Fruit fly (Drosophila melanogaster) ovary, adult (tissue): ENCODE data around the gene CG6310.
A peak's percentile ranks its signal among the peaks of the same experiment; 100 is the strongest.

Source experiments
- CG17801 ChIP-seq: fragments of 200-800 bp; optimal IDR thresholded peaks from 2 replicates; lab custom pipeline; 2019; ENCODE audit warnings: missing biosample characterization, mild to moderate bottlenecking, missing genetic modification characterization, moderate library complexity; ENCODE audit not compliant: partially characterized antibody

CG6310 gene

dm6 chr3L:11052760-11053259 is 16.9 kb downstream of the CG6310 start:
- no peak for TF ChIP-seq CG17801 (GFP tag; lab: Kevin White, UChicago)

dm6 chr3L:11051271-11051670 is 18.4 kb downstream of the CG6310 start, which contains the start of gene CG43693:
TSS of gene CG43693 (minus strand) at chr3L:11051371.
- no peak for TF ChIP-seq CG17801 (GFP tag; lab: Kevin White, UChicago)

DNA sequence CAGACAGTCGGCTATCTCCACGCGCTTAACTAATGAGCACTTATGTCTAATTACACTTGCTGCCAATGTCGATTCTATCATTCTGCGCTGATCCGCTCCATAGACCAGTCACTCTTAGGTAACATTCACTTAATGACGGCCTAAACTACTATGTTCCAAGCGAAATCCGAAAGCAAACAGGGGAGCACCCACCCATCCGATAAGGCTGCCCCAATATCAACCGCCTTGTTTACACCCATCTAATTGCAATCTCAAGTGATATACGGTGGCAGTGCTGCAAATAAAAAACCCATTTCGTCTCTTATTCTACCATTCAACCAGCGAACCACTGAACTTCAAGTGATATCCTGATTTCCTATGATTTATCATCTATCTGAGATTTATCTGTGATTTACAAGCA is 20.2 kb downstream of the CG6310 start:
- peak; percentile 25 for TF ChIP-seq CG17801 (GFP tag; lab: Kevin White, UChicago)

DNA sequence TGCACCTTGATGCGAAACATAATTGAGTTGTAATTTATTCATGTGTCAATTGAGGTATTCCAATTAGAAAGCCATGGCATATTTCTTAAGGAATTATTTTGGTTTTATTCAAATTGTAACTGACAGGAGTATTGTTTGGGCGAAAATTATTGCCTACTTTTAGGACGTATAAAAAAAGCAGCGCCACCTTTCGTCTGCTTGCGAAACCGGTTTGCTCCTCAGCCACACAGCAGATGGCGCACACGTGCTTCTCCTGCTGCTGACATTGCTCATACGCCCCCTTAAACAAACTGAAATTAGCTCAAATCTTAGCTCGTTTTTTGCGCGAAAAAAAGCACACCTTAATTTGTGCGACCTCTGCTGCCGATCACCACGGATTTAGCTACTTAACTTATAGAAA is 21.8 kb downstream of the CG6310 start:
- peak; percentile 32 for TF ChIP-seq CG17801 (GFP tag; lab: Kevin White, UChicago)

DNA sequence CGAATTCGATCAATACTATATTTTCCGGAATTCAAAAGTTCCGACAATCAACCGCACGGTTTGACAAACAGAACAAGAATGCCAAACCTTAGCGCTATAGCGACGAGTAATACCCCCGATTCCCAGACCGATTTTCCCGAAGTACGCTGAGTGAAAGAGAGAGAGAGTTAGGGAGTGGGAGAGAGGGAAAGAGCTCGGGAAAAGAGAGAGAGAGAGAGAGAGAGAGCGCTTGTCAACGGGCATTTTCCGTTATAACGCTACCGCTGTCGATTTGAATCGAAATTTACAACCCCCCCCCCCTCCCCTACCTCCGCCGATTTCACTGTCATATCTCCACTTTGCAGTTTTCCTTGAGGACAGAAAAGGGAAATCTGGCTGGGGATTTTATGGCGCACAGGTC is 23.1 kb downstream of the CG6310 start:
- peak; percentile 59 for TF ChIP-seq CG17801 (GFP tag; lab: Kevin White, UChicago)

DNA sequence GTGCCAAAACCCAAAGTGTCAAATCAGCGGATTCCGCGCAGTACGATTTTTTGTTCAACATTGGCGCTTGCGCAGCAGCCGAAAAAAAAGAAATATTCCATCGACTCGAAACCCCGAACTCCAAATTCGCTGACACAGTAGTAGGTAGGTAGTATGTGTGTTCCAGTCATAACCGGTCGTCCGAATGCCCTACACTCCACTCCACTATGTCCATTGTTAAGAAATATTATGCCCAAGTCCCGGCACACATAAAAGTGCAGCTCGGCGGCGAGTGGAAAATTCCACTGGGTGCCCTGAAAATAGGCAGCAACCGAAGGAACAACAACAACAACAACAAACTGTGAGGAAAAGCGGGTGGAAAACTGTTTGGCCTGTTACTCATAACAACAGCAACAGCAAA is 24.7 kb downstream of the CG6310 start:
- TF ChIP-seq CG17801 (GFP tag; lab: Kevin White, UChicago): no peak

DNA sequence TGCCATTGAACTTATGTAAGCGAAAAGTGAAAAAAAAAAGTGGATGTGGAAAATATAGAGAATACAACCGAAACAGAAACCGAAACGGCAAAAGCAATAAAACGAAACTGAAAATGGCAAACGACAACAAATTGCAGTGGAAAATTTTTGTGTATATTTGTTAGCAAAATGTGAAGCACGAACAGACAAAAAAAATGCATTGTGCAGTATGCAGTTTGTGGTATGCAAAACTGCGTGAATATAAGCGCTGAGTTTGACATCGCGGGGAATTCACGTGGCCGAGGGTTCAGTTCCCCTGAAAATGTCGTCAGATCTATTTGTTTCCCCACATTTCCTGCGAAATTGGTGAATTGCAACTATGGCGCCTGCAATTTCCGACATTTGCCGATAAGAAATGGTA is 26.0 kb downstream of the CG6310 start:
- TF ChIP-seq CG17801 (GFP tag; lab: Kevin White, UChicago): peak; percentile 31

- no peak for TF ChIP-seq CG17801 (GFP tag; lab: Kevin White, UChicago)
Observed at dm6 chr3L:11041193-11041592, 28.5 kb downstream of the CG6310 start.

dm6 chr3L:11035039-11035438 is 34.6 kb downstream of the CG6310 start:
- TF ChIP-seq CG17801 (GFP tag; lab: Kevin White, UChicago): no peak

DNA sequence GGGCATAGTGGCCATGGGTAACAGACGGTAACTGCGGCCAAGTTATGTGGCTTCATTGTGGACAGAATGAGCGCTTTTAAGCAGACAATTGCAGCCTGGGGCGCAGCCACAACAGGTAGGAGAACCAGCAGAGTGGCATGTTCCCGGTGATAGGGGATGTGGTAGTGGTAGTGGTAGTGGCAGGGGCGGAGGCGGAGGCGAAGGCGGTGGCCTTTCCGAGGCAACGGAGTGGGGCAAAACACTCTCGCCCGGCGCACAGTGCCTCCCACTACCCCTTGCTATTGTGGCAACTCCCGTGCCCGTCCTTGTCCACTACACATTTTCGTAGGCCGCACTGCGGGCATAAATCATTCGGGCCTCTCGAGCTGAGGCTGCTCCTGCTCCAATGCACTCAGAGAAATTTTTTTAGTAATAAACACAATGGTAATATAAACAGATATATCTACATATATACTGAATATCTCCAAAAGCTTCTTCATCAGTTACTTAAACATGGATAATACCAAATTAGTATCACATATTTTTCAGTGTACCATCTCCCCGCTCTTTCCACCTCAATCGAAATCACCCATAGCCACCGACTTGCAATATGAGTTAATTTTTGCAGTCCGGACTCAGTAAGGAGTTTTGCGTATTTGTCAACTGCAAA is 36.2 kb downstream of the CG6310 start:
- TF ChIP-seq CG17801 (GFP tag; lab: Kevin White, UChicago): no peak

DNA sequence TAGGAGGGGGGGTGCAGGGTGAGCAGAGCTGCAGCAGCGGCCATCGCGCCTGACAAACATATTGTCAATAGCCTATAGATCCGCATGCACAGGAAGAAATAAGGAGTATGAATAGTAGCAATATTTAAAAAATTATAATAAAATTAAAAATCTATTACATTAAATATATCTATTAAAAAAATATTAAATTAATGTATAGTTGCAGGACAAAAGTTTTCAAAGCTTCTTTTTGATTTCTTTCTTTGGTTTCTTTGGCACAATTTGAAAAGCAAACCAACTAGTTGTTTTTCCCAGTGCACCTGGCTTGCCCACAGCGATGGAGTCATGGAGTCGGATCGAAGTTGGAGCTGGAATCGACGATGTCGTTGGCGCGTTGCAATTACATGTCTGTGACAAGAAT is 37.9 kb downstream of the CG6310 start:
- TF ChIP-seq CG17801 (GFP tag; lab: Kevin White, UChicago): no peak

- no peak for TF ChIP-seq CG17801 (GFP tag; lab: Kevin White, UChicago)
Observed at dm6 chr3L:11027279-11027678, 42.4 kb downstream of the CG6310 start, which contains the start of gene CG32081. TSS of gene CG32081 (plus strand) at chr3L:11027579.

dm6 chr3L:11025261-11025660 is 44.4 kb downstream of the CG6310 start, which contains the start of gene CG32079:
TSS of gene CG32079 (plus strand) at chr3L:11025561.
- no peak for TF ChIP-seq CG17801 (GFP tag; lab: Kevin White, UChicago)

dm6 chr3L:11023235-11023634 is 46.4 kb downstream of the CG6310 start, which contains the start of gene Fad2:
TSS of gene Fad2 (plus strand) at chr3L:11023535.
- no peak for TF ChIP-seq CG17801 (GFP tag; lab: Kevin White, UChicago)

- TF ChIP-seq CG17801 (GFP tag; lab: Kevin White, UChicago): no peak
Observed at dm6 chr3L:11021958-11022357, 47.7 kb downstream of the CG6310 start.

- no peak for TF ChIP-seq CG17801 (GFP tag; lab: Kevin White, UChicago)
Observed at dm6 chr3L:11020058-11020457, 49.6 kb downstream of the CG6310 start.
